Worm (Caenorhabditis elegans): Measurements from ENCODE around the gene E02C12.12.

DNA sequence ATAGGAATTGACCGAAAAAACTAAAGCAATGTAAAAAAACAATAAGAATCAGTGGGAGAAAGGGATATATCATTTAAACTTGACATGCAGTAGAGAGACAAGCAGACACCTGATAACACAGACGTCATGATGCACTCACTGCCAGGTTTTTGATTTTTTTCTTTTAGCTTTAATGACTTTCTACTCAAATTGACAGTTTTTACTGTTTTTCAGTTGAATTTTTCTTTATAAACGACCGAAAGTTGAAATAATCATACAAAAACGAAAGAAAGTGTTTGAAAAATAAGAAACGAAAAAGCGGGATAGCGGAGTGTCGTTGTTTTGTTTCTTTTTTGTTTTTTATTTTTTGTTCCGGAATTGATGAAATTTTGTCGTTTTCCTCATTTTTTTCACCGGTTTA is 47.9 kb downstream of the E02C12.12 start, which contains the start of gene ucp-4:
- TF ChIP-seq flt-1 (GFP tag; IDR thresholded peaks at IDR 0.05), result no peak
- TF ChIP-seq ama-1 (optimal IDR thresholded peaks at IDR 0.05), result no peak
- TF ChIP-seq B0310.2 (tag; optimal IDR thresholded peaks at IDR 0.05), result no peak
